Worm (Caenorhabditis elegans): ENCODE data around the gene acox-1.6.

- TF ChIP-seq ceh-22 (tag; optimal IDR thresholded peaks at IDR 0.05) (no peak), elt-2 (tag; optimal IDR thresholded peaks at IDR 0.05) (no peak), hlh-13 (GFP tag; optimal IDR thresholded peaks at IDR 0.05) (no peak), pros-1 (tag; optimal IDR thresholded peaks at IDR 0.05) (no peak), K09A11.1 (tag; optimal IDR thresholded peaks at IDR 0.05; ENCODE audit: insufficient read depth) (no peak), odd-2 (tag; optimal IDR thresholded peaks at IDR 0.05) (no peak), ama-1 (optimal IDR thresholded peaks at IDR 0.05) (no peak), C08G9.2 (tag; optimal IDR thresholded peaks at IDR 0.05) (no peak), ceh-2 (tag; optimal IDR thresholded peaks at IDR 0.05) (no peak)
Measured at ce11 chrX:15794977-15795376, 43.4 kb downstream of the acox-1.6 start, which contains the start of gene Y7A5A.10.

All from whole organism, late embryonic.